Worm (Caenorhabditis elegans) whole organism, L1 larva: ENCODE measurements around the gene srw-32.

Experiments
- C04F5.9 ChIP-seq: sonication (generic microtip); optimal IDR thresholded peaks from 2 replicates; lab custom pipeline; 2016; ENCODE audit warnings: missing genetic modification characterization, missing compliant biosample characterization
- C16A3.4 ChIP-seq: fragments of 150-350 bp; optimal IDR thresholded peaks from 2 replicates; lab custom pipeline; 2014; ENCODE audit warnings: missing biosample characterization, missing genetic modification characterization
- Y116A8C.19 ChIP-seq: sonication (generic microtip); optimal IDR thresholded peaks from 2 replicates; lab custom pipeline; 2016; ENCODE audit warnings: missing compliant biosample characterization, missing genetic modification characterization, borderline replicate concordance
- aly-2 ChIP-seq: fragments of 150-350 bp; optimal IDR thresholded peaks from 2 replicates; lab custom pipeline; 2014; ENCODE audit warnings: missing biosample characterization, missing genetic modification characterization
- ama-1 ChIP-seq: fragments of 150-350 bp; optimal IDR thresholded peaks from 2 replicates; lab custom pipeline; 2014
- ceh-8 ChIP-seq: fragments of 200-800 bp; sonication (Bioruptor generic); optimal IDR thresholded peaks from 2 replicates; lab custom pipeline; 2018; ENCODE audit warnings: mild to moderate bottlenecking, missing genetic modification characterization, moderate library complexity, missing compliant biosample characterization
- dsc-1 ChIP-seq: sonication (generic microtip); optimal IDR thresholded peaks from 2 replicates; lab custom pipeline; 2016; ENCODE audit warnings: mild to moderate bottlenecking, missing genetic modification characterization, missing compliant biosample characterization
- elt-3 ChIP-seq, 6 experiments: fragments of 150-350 bp in 1 of 6; sonication (generic microtip); optimal IDR thresholded peaks; 2 replicates each; lab custom pipeline; 2017 to 2018; ENCODE audit warnings: missing biosample characterization in 6 of 6, missing genetic modification characterization in 6 of 6, inconsistent platforms in 1 of 6
- ets-5 ChIP-seq: fragments of 200-800 bp; sonication (Bioruptor generic); IDR thresholded peaks from 2 replicates; pipeline ENCODE4 v1.3.6; 2022; ENCODE audit warnings: missing genetic modification characterization, missing compliant biosample characterization
- fkh-8 ChIP-seq: sonication (generic microtip); optimal IDR thresholded peaks from 2 replicates; lab custom pipeline; 2016; ENCODE audit warnings: mild to moderate bottlenecking, missing genetic modification characterization, missing compliant biosample characterization
- grh-1 ChIP-seq: fragments of 200-800 bp; sonication (Bioruptor generic); IDR thresholded peaks from 2 replicates; pipeline ENCODE4 v1.3.6; 2022; ENCODE audit warnings: missing genetic modification reagents, missing genetic modification characterization, missing compliant biosample characterization
- hpl-2 ChIP-seq: fragments of 150-350 bp; optimal IDR thresholded peaks from 2 replicates; lab custom pipeline; 2014; ENCODE audit warnings: missing biosample characterization, missing genetic modification reagents, missing genetic modification characterization
- irx-1 ChIP-seq: sonication (generic microtip); optimal IDR thresholded peaks from 2 replicates; lab custom pipeline; 2016; ENCODE audit warnings: missing genetic modification characterization, missing compliant biosample characterization
- lin-13 ChIP-seq: fragments of 150-350 bp; optimal IDR thresholded peaks from 2 replicates; lab custom pipeline; 2014; ENCODE audit warnings: missing biosample characterization, missing genetic modification reagents, missing genetic modification characterization
- lir-3 ChIP-seq: sonication (generic microtip); optimal IDR thresholded peaks from 2 replicates; lab custom pipeline; 2016; ENCODE audit warnings: mild to moderate bottlenecking, missing genetic modification characterization, moderate library complexity, missing compliant biosample characterization; ENCODE audit not compliant: poor library complexity
- mdl-1 ChIP-seq, 2 experiments: fragments of 150-350 bp; optimal IDR thresholded peaks; 2 replicates each; lab custom pipeline; 2014 to 2017; ENCODE audit warnings: missing biosample characterization in 2 of 2, missing genetic modification characterization in 2 of 2, inconsistent platforms in 1 of 2
- nhr-11 ChIP-seq: fragments of 150-350 bp; optimal IDR thresholded peaks from 2 replicates; lab custom pipeline; 2014; ENCODE audit warnings: missing biosample characterization, missing genetic modification characterization
- nhr-12 ChIP-seq: sonication (generic microtip); optimal IDR thresholded peaks from 2 replicates; lab custom pipeline; 2017; ENCODE audit warnings: missing biosample characterization, missing genetic modification characterization
- nhr-20 ChIP-seq: sonication (generic microtip); optimal IDR thresholded peaks from 2 replicates; lab custom pipeline; 2016; ENCODE audit warnings: mild to moderate bottlenecking, missing genetic modification characterization, missing compliant biosample characterization
- nhr-237 ChIP-seq: fragments of 150-350 bp; optimal IDR thresholded peaks from 2 replicates; lab custom pipeline; 2014; ENCODE audit warnings: missing biosample characterization, missing genetic modification characterization
- nhr-28 ChIP-seq: fragments of 150-350 bp; optimal IDR thresholded peaks from 2 replicates; lab custom pipeline; 2014; ENCODE audit warnings: missing biosample characterization, missing genetic modification characterization
- nhr-71 ChIP-seq: sonication (generic microtip); optimal IDR thresholded peaks from 2 replicates; lab custom pipeline; 2016; ENCODE audit warnings: mild to moderate bottlenecking, missing genetic modification characterization, moderate library complexity, missing compliant biosample characterization
- nhr-77 ChIP-seq: fragments of 150-350 bp; optimal IDR thresholded peaks from 2 replicates; lab custom pipeline; 2014; ENCODE audit warnings: missing biosample characterization, missing genetic modification characterization
- nhr-85 ChIP-seq: sonication (generic microtip); peaks from one replicate; lab custom pipeline; 2016; ENCODE audit warnings: missing genetic modification characterization, inconsistent platforms, missing compliant biosample characterization
- pqm-1 ChIP-seq: sonication (generic microtip); optimal IDR thresholded peaks from 3 replicates; lab custom pipeline; 2017; ENCODE audit warnings: missing biosample characterization, missing genetic modification characterization
- skn-1 ChIP-seq: fragments of 150-350 bp; optimal IDR thresholded peaks from 2 replicates; lab custom pipeline; 2014; ENCODE audit warnings: missing biosample characterization, missing genetic modification characterization
- snpc-4 ChIP-seq: fragments of 150-350 bp; optimal IDR thresholded peaks from 2 replicates; lab custom pipeline; 2014; ENCODE audit warnings: missing biosample characterization, missing genetic modification characterization
- sox-4 ChIP-seq: sonication (generic microtip); optimal IDR thresholded peaks from 2 replicates; lab custom pipeline; 2016; ENCODE audit warnings: missing genetic modification characterization, missing compliant biosample characterization
- sptf-1 ChIP-seq: fragments of 150-350 bp; optimal IDR thresholded peaks from 2 replicates; lab custom pipeline; 2014; ENCODE audit warnings: missing biosample characterization, missing genetic modification characterization
- unc-130 ChIP-seq: fragments of 150-350 bp; optimal IDR thresholded peaks from 2 replicates; lab custom pipeline; 2017; ENCODE audit warnings: missing biosample characterization, missing genetic modification characterization, inconsistent platforms
- ztf-4 ChIP-seq: fragments of 150-350 bp; optimal IDR thresholded peaks from 2 replicates; lab custom pipeline; 2014; ENCODE audit warnings: missing biosample characterization, missing genetic modification characterization

Gene srw-32

ce11 chrV:17473699-17474098, 34.9 kb upstream of the srw-32 start, which contains the start of gene srh-123:
Gene srh-123, plus strand, starts transcription at chrV:17473999.
- TF ChIP-seq nhr-71 (tag; lab: Kevin White, UChicago) (no peak), nhr-85 (tag; lab: Kevin White, UChicago) (no peak), ets-5 (GFP tag; lab: Robert Waterston, UW) (no peak), unc-130 (tag; lab: Kevin White, UChicago) (no peak), skn-1 (tag; lab: Kevin White, UChicago) (no peak), hpl-2 (GFP tag; lab: Kevin White, UChicago) (no peak), snpc-4 (tag; lab: Kevin White, UChicago) (no peak), dsc-1 (no peak), lir-3 (no peak)

DNA sequence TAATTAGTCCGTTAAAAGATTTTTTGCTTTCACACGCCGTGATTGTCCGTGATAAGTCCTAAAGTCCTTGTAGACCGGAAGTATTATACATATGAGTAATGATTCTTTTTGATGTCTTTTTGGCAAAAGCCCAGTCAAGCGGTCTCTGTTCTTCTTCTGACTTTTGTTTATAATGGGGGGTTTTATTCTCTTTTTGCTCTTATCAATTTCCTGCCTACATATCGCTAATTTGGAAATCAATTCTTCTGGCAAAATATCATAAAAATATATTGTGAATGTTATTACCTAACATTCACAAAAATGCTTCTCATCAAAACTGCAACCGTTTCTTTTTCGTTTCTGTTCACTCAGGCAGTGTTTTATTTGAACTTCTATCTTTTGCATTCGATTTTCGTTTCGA, 32.1 kb upstream of the srw-32 start, which contains the start of gene srbc-61:
srbc-61 (plus strand) TSS at position 301 of the 400 bp plus-strand sequence.
- no peak for TF ChIP-seq grh-1 (GFP tag; lab: Robert Waterston, UW)
- no peak for TF ChIP-seq nhr-12 (tag; lab: Kevin White, UChicago)

DNA sequence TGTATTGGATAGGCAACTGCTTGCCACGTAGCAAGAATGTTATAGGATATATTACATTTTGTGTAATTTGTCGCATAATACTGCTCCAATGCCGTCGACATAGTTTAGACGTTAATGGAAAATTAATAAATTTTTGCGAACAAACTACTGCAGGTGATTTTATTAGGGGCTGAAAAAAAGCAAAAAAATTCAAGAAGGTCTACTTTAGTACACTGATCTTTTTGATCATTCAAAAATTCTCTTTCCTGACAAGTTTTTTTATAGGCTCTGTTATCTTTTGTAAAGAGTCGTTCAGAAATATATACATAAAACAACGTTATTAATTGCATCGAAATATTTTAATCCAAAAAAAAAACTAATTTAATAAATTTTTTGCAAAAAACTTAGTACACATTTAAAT, 23.5 kb upstream of the srw-32 start, which contains the start of gene srh-111:
srh-111 (minus strand) TSS at position 101 of the 400 bp plus-strand sequence.
- TF ChIP-seq ama-1 (lab: Kevin White, UChicago) = no peak

DNA sequence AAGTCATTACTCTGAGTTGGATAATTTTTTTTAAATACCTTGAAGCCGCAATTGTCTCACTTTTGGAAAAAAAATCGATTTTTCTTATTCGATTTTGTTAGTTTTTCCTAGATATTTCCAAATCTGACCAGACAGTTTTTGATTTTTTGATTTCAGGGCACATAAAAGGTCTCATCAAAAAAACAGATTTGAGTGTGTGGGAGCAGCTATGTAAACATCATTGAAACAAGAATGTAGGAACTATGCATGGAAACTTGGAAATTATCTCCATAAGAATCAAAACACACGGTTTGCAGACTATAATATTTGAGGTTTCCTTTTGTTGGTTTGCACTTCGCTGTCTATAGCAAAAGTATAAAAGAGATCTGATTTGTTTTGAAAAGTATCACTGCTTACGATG, 22.6 kb upstream of the srw-32 start, which contains the start of gene scl-24:
scl-24 (plus strand) TSS at position 301 of the 400 bp plus-strand sequence.
- TF ChIP-seq nhr-12 (tag; lab: Kevin White, UChicago) (no peak), ceh-8 (GFP tag; lab: Kevin White, UChicago) (no peak), grh-1 (GFP tag; lab: Robert Waterston, UW) (no peak)

DNA sequence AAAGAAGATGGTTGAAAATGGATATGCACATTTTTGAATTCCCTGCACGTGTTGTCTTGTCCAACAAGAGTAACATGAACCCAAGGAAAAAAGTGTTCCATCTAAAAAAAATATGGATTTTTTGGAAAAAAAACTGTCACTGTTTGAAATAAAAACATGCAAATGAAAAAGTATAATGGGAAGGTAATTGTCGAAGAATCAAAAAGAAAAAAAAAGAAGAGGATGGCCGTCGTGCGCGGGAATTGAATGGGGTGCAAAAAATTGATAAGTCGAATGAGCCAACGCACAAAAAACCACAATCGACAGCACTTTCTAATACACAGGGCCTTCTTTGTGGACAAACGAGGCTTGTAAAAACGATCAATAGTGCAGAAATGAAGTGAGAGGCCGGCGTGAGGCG, 14.9 kb upstream of the srw-32 start, which contains the start of gene fbxa-102:
fbxa-102 (minus strand) TSS at position 101 of the 400 bp plus-strand sequence.
- TF ChIP-seq C04F5.9 (tag; lab: Kevin White, UChicago) (no peak), snpc-4 (tag; lab: Kevin White, UChicago) (no peak), nhr-77 (tag; lab: Kevin White, UChicago) (no peak), fkh-8 (tag; lab: Kevin White, UChicago) (no peak), nhr-237 (tag; lab: Kevin White, UChicago) (no peak), nhr-28 (tag; lab: Kevin White, UChicago) (no peak), sptf-1 (tag; lab: Kevin White, UChicago) (no peak), nhr-11 (no peak), sox-4 (tag; lab: Kevin White, UChicago) (no peak), grh-1 (GFP tag; lab: Robert Waterston, UW) (no peak), irx-1 (no peak), nhr-85 (tag; lab: Kevin White, UChicago) (no peak), nhr-20 (tag; lab: Kevin White, UChicago) (no peak), mdl-1 (tag; optimal IDR thresholded peaks at IDR 0.05; lab: Kevin White, UChicago) (no peak), ceh-8 (GFP tag; lab: Kevin White, UChicago) (no peak), Y116A8C.19 (tag; lab: Kevin White, UChicago) (no peak)

- TF ChIP-seq aly-2 (tag; lab: Kevin White, UChicago) (no peak), C04F5.9 (tag; lab: Kevin White, UChicago) (no peak), lin-13 (no peak), elt-3 (tag; optimal IDR thresholded peaks at IDR 0.05; lab: Kevin White, UChicago) (no peak), dsc-1 (no peak), pqm-1 (no peak), C16A3.4 (tag; lab: Kevin White, UChicago) (no peak), lir-3 (no peak), ztf-4 (tag; lab: Kevin White, UChicago) (no peak)
Measured at ce11 chrV:17496071-17496470, 12.5 kb upstream of the srw-32 start, which contains the start of gene srh-118. Gene srh-118, minus strand, starts transcription at chrV:17496171.
